Worm (Caenorhabditis elegans) whole organism, young adult: ENCODE results near the gene C14C10.5.
A peak's percentile ranks its signal among the peaks of the same experiment; 100 is the strongest.

Experiments
- B0019.2 ChIP-seq: fragments of 200-800 bp; sonication (Bioruptor generic); conservative IDR thresholded peaks from 2 replicates; pipeline ENCODE4 v1.3.6; 2022; ENCODE audit warnings: missing genetic modification reagents, missing genetic modification characterization, missing compliant biosample characterization
- B0336.3 ChIP-seq: fragments of 200-800 bp; sonication (Bioruptor generic); IDR thresholded peaks from 2 replicates; pipeline ENCODE4 v1.3.6; 2022; ENCODE audit warnings: missing genetic modification characterization, missing compliant biosample characterization
- C06A6.2 ChIP-seq: fragments of 200-800 bp; sonication (Bioruptor generic); conservative IDR thresholded peaks from 2 replicates; pipeline ENCODE4 v1.3.6; 2022; ENCODE audit warnings: missing genetic modification characterization, missing compliant biosample characterization
- D2030.7 ChIP-seq: fragments of 200-800 bp; sonication (Bioruptor generic); IDR thresholded peaks from 2 replicates; pipeline ENCODE4 v1.3.6; 2022; ENCODE audit warnings: missing genetic modification reagents, missing genetic modification characterization, missing compliant biosample characterization
- F22D6.2 ChIP-seq: sonication (generic microtip); optimal IDR thresholded peaks from 2 replicates; lab custom pipeline; 2016; ENCODE audit warnings: mild to moderate bottlenecking, missing genetic modification characterization, missing compliant biosample characterization
- F23B12.7 ChIP-seq: sonication (generic microtip); optimal IDR thresholded peaks from 2 replicates; lab custom pipeline; 2017; ENCODE audit warnings: missing genetic modification characterization, mild to moderate bottlenecking, missing compliant biosample characterization, antibody characterized with exemption, moderate library complexity; ENCODE audit not compliant: insufficient read depth
- F57A8.1 ChIP-seq: fragments of 200-800 bp; sonication (Bioruptor generic); optimal IDR thresholded peaks from 2 replicates; lab custom pipeline; 2018; ENCODE audit warnings: mild to moderate bottlenecking, missing genetic modification characterization, moderate library complexity, missing compliant biosample characterization
- K11D2.4 ChIP-seq: fragments of 200-800 bp; sonication (Bioruptor generic); IDR thresholded peaks from 2 replicates; pipeline ENCODE4 v1.3.6; 2022; ENCODE audit warnings: missing genetic modification reagents, missing genetic modification characterization, missing compliant biosample characterization
- T26A5.8 ChIP-seq: sonication (generic microtip); optimal IDR thresholded peaks from 2 replicates; lab custom pipeline; 2016; ENCODE audit warnings: missing genetic modification characterization, missing compliant biosample characterization
- Y67H2A.10 ChIP-seq: fragments of 200-800 bp; sonication (Bioruptor generic); conservative IDR thresholded peaks from 2 replicates; pipeline ENCODE4 v1.3.6; 2022; ENCODE audit warnings: missing genetic modification reagents, missing genetic modification characterization, missing compliant biosample characterization
- ZK185.1 ChIP-seq: sonication (generic microtip); optimal IDR thresholded peaks from 2 replicates; lab custom pipeline; 2016; ENCODE audit warnings: mild to moderate bottlenecking, missing genetic modification characterization, missing compliant biosample characterization; ENCODE audit not compliant: poor library complexity, severe bottlenecking
- atf-7 ChIP-seq: sonication (generic microtip); optimal IDR thresholded peaks from 2 replicates; lab custom pipeline; 2017; ENCODE audit warnings: mild to moderate bottlenecking, missing genetic modification characterization, missing compliant biosample characterization
- attf-5 ChIP-seq: fragments of 200-800 bp; sonication (Bioruptor generic); optimal IDR thresholded peaks from 2 replicates; lab custom pipeline; 2018; ENCODE audit warnings: mild to moderate bottlenecking, missing genetic modification characterization, missing compliant biosample characterization
- chd-7 ChIP-seq: sonication (generic microtip); optimal IDR thresholded peaks from 2 replicates; lab custom pipeline; 2016; ENCODE audit warnings: mild to moderate bottlenecking, missing genetic modification characterization, moderate library complexity, missing compliant biosample characterization
- die-1 ChIP-seq: sonication (generic microtip); optimal IDR thresholded peaks from 2 replicates; lab custom pipeline; 2016; ENCODE audit warnings: missing genotype, mild to moderate bottlenecking, missing genetic modification characterization, missing compliant biosample characterization
- dox-1 ChIP-seq: fragments of 200-800 bp; sonication (Bioruptor generic); IDR thresholded peaks from 2 replicates; pipeline ENCODE4 v1.3.6; 2022; ENCODE audit warnings: missing genetic modification reagents, missing genetic modification characterization, missing compliant biosample characterization
- hmg-1.2 ChIP-seq: fragments of 200-800 bp; sonication (Bioruptor generic); IDR thresholded peaks from 2 replicates; pipeline ENCODE4 v1.3.6; 2022; ENCODE audit warnings: missing genetic modification reagents, missing genetic modification characterization, missing compliant biosample characterization
- hrde-1 ChIP-seq: sonication (generic microtip); optimal IDR thresholded peaks from 2 replicates; lab custom pipeline; 2016; ENCODE audit warnings: missing genetic modification characterization, mild to moderate bottlenecking, missing compliant biosample characterization, moderate library complexity, missing genotype, missing genetic modification reagents, borderline replicate concordance
- let-607 ChIP-seq, 2 experiments: fragments of 200-800 bp in 1 of 2; sonication (Bioruptor generic) in 1 of 2; sonication (generic microtip) in 1 of 2; optimal IDR thresholded peaks; 2 replicates each; lab custom pipeline; 2016 to 2018; ENCODE audit warnings: mild to moderate bottlenecking in 2 of 2, missing compliant biosample characterization in 2 of 2, missing genetic modification characterization in 2 of 2, moderate library complexity in 2 of 2, missing genotype in 1 of 2
- lin-35 ChIP-seq, 3 experiments: fragments of 150-350 bp in 2 of 3; sonication (generic microtip) in 1 of 3; optimal IDR thresholded peaks; 2 replicates each; lab custom pipeline; 2014 to 2018; ENCODE audit warnings: missing biosample characterization in 3 of 3, missing genetic modification characterization in 3 of 3, missing genetic modification reagents in 3 of 3
- lsl-1 ChIP-seq: fragments of 200-800 bp; sonication (Bioruptor generic); optimal IDR thresholded peaks from 2 replicates; lab custom pipeline; 2018; ENCODE audit warnings: mild to moderate bottlenecking, missing genetic modification characterization, moderate library complexity, missing compliant biosample characterization
- madf-6 ChIP-seq: fragments of 200-800 bp; sonication (Bioruptor generic); IDR thresholded peaks from 2 replicates; pipeline ENCODE4 v1.3.6; 2022; ENCODE audit warnings: missing genetic modification reagents, missing genetic modification characterization, missing compliant biosample characterization
- nfya-2 ChIP-seq: fragments of 200-800 bp; sonication (Bioruptor generic); IDR thresholded peaks from 2 replicates; pipeline ENCODE4 v1.3.6; 2022; ENCODE audit warnings: missing genetic modification reagents, missing genetic modification characterization, missing compliant biosample characterization
- nfyb-1 ChIP-seq: fragments of 200-800 bp; sonication (Bioruptor generic); IDR thresholded peaks from 2 replicates; pipeline ENCODE4 v1.3.6; 2022; ENCODE audit warnings: missing genetic modification reagents, missing genetic modification characterization, missing compliant biosample characterization
- nhr-80 ChIP-seq: sonication (generic microtip); optimal IDR thresholded peaks from 2 replicates; lab custom pipeline; 2016; ENCODE audit warnings: missing genetic modification characterization, missing compliant biosample characterization
- pha-4 ChIP-seq: fragments of 150-350 bp; sonication (generic microtip); optimal IDR thresholded peaks from 2 replicates; lab custom pipeline; 2014; ENCODE audit warnings: missing biosample characterization, missing genetic modification reagents, missing genetic modification characterization
- rcor-1 ChIP-seq: fragments of 200-800 bp; sonication (Bioruptor generic); IDR thresholded peaks from 2 replicates; pipeline ENCODE4 v1.3.6; 2022; ENCODE audit warnings: missing genetic modification reagents, missing genetic modification characterization, missing compliant biosample characterization
- rpc-1 ChIP-seq, 2 experiments: fragments of 150-350 bp in 1 of 2; sonication (generic microtip) in 1 of 2; optimal IDR thresholded peaks; 2 replicates each; lab custom pipeline; 2014 to 2018; ENCODE audit warnings: missing biosample characterization in 1 of 2, missing genetic modification characterization in 1 of 2, missing genetic modification reagents in 1 of 2, missing genotype in 1 of 2
- snpc-4 ChIP-seq, 5 experiments: fragments of 150-350 bp in 1 of 5; sonication (generic microtip) in 4 of 5; optimal IDR thresholded peaks; 2 replicates each; lab custom pipeline; 2014 to 2018; ENCODE audit warnings: missing genetic modification characterization in 5 of 5, missing biosample characterization in 3 of 5, antibody characterized with exemption in 2 of 5, mild to moderate bottlenecking in 2 of 5, missing compliant biosample characterization in 2 of 5, missing genotype in 2 of 5, moderate library complexity in 2 of 5, missing genetic modification reagents in 1 of 5
- somi-1 ChIP-seq: fragments of 200-800 bp; sonication (Bioruptor generic); optimal IDR thresholded peaks from 2 replicates; lab custom pipeline; 2018; ENCODE audit warnings: mild to moderate bottlenecking, missing genetic modification characterization, missing compliant biosample characterization
- sptf-2 ChIP-seq: fragments of 200-800 bp; sonication (Bioruptor generic); optimal IDR thresholded peaks from 2 replicates; lab custom pipeline; 2018; ENCODE audit warnings: mild to moderate bottlenecking, missing genetic modification characterization, missing compliant biosample characterization
- tbp1 ChIP-seq: fragments of 200-800 bp; sonication (Bioruptor generic); optimal IDR thresholded peaks from 2 replicates; lab custom pipeline; 2018; ENCODE audit warnings: mild to moderate bottlenecking, missing genetic modification characterization, missing compliant biosample characterization
- tlf-1 ChIP-seq: fragments of 200-800 bp; sonication (Bioruptor generic); optimal IDR thresholded peaks from 2 replicates; lab custom pipeline; 2018; ENCODE audit warnings: mild to moderate bottlenecking, missing genetic modification characterization, missing compliant biosample characterization
- ztf-22 ChIP-seq: fragments of 200-800 bp; sonication (Bioruptor generic); optimal IDR thresholded peaks from 2 replicates; lab custom pipeline; 2018; ENCODE audit warnings: mild to moderate bottlenecking, missing genetic modification characterization, moderate library complexity, missing compliant biosample characterization
- ztf-26 ChIP-seq: sonication (generic microtip); optimal IDR thresholded peaks from 2 replicates; lab custom pipeline; 2017; ENCODE audit warnings: missing genetic modification characterization, missing compliant biosample characterization
- ztf-3 ChIP-seq: fragments of 200-800 bp; sonication (Bioruptor generic); optimal IDR thresholded peaks from 2 replicates; lab custom pipeline; 2018; ENCODE audit warnings: mild to moderate bottlenecking, missing genetic modification characterization, missing compliant biosample characterization

Gene C14C10.5

DNA sequence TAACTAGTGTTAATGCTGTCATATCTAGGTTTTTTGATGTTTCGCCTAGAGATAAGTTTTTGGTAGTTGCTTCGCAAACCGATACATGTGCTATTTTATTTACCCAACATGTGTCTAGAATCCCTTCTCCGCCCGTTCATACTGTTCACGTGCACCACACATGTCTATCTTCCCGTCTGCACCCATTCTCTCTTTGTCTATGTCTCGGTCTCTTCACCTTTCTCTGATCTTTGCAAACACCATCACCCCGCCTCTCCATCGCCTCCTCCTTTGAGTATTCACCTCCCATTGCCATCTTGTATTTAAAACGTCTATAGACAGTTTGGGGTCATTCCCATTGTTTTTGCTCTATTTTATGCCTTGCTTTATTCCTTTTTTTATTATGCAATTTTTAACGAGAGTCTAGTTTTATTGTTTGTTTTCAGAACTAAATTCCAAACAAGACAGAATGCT, 37.3 kb downstream of the C14C10.5 start, which contains the start of gene F56H9.2 (continued):
- peak; percentile 67; the same call in 1 of the 2 replicates for TF ChIP-seq C06A6.2 (GFP tag; lab: Robert Waterston, UW)
- peak; percentile 7 for TF ChIP-seq somi-1 (GFP tag; lab: Kevin White, UChicago)
- TF ChIP-seq madf-6 (GFP tag; lab: Robert Waterston, UW), result no peak
- no peak for TF ChIP-seq let-607 (tag; optimal IDR thresholded peaks at IDR 0.05; lab: Kevin White, UChicago)
- TF ChIP-seq nfyb-1 (GFP tag; lab: Robert Waterston, UW), result peak; percentile 73
- no peak for TF ChIP-seq snpc-4 (GFP tag; optimal IDR thresholded peaks at IDR 0.05; lab: Kevin White, UChicago)
- TF ChIP-seq snpc-4 (tag; optimal IDR thresholded peaks at IDR 0.05; lab: Kevin White, UChicago), result peak in 1 of 4 experiments; percentile 20
- peak; percentile 31 for TF ChIP-seq tbp1 (GFP tag; lab: Kevin White, UChicago)
- peak; percentile 5 for TF ChIP-seq die-1 (tag; lab: Kevin White, UChicago)
- TF ChIP-seq hrde-1, result no peak
- peak; percentile 82 for TF ChIP-seq F22D6.2 (tag; lab: Kevin White, UChicago)
- TF ChIP-seq attf-5 (GFP tag; lab: Kevin White, UChicago), result peak; percentile 55
- peak; percentile 39; the same call in 1 of the 2 replicates for TF ChIP-seq K11D2.4
- no peak for TF ChIP-seq B0019.2
- TF ChIP-seq dox-1, result no peak; the same call in 1 of the 2 replicates
- TF ChIP-seq B0336.3 (GFP tag; lab: Robert Waterston, UW), result peak; percentile 61
- TF ChIP-seq sptf-2 (GFP tag; lab: Kevin White, UChicago), result no peak
- peak; percentile 50; the same call in 1 of the 2 replicates for TF ChIP-seq hmg-1.2
- TF ChIP-seq nfya-2 (GFP tag; lab: Robert Waterston, UW), result no peak
- TF ChIP-seq rcor-1 (GFP tag; lab: Robert Waterston, UW), result 0 out of 2 replicates have a peak, but pooled peaks have one; percentile 21
- TF ChIP-seq D2030.7 (GFP tag; lab: Robert Waterston, UW), result no peak
- TF ChIP-seq pha-4 (tag; lab: Kevin White, UChicago), result peak; percentile 39
- TF ChIP-seq chd-7 (tag; lab: Kevin White, UChicago), result peak; percentile 68
- TF ChIP-seq ztf-3 (GFP tag; lab: Kevin White, UChicago), result no peak
- peak; percentile 73 for TF ChIP-seq ztf-22 (GFP tag; lab: Kevin White, UChicago)
- no peak for TF ChIP-seq rpc-1 (optimal IDR thresholded peaks at IDR 0.05; lab: Kevin White, UChicago)
- TF ChIP-seq rpc-1 (tag; optimal IDR thresholded peaks at IDR 0.05; lab: Kevin White, UChicago), result no peak
- no peak for TF ChIP-seq Y67H2A.10 (GFP tag; lab: Robert Waterston, UW)
- TF ChIP-seq lsl-1 (GFP tag; lab: Kevin White, UChicago), result no peak
- peak; percentile 76 for TF ChIP-seq ztf-26
- TF ChIP-seq lin-35 (GFP tag; optimal IDR thresholded peaks at IDR 0.05; lab: Kevin White, UChicago), result peak in 1 of 3 experiments; percentile 18
- no peak for TF ChIP-seq F23B12.7 (tag; lab: Kevin White, UChicago)
- TF ChIP-seq F57A8.1 (GFP tag; lab: Kevin White, UChicago), result no peak

ce11 chrV:12637764-12638502, 37.9 kb downstream of the C14C10.5 start:
- TF ChIP-seq ZK185.1 (tag; lab: Kevin White, UChicago) (peak; percentile 16), nhr-80 (tag; lab: Kevin White, UChicago) (peak; percentile 70), atf-7 (peak; percentile 0), tlf-1 (GFP tag; lab: Kevin White, UChicago) (no peak), T26A5.8 (no peak), rcor-1 (GFP tag; lab: Robert Waterston, UW) (peak; percentile 14; the same call in 1 of the 2 replicates), ztf-22 (GFP tag; lab: Kevin White, UChicago) (peak; percentile 31)
